Worm (Caenorhabditis elegans): ENCODE results near the gene F47D12.3.

- TF ChIP-seq mab-5 (tag; optimal IDR thresholded peaks at IDR 0.05) (no peak), sem-2 (GFP tag; optimal IDR thresholded peaks at IDR 0.05) (no peak), unc-62 (GFP tag; optimal IDR thresholded peaks at IDR 0.05) (no peak), lin-13 (tag; optimal IDR thresholded peaks at IDR 0.05) (no peak), pha-4 (tag; optimal IDR thresholded peaks at IDR 0.05) (no peak), nhr-12 (tag; optimal IDR thresholded peaks at IDR 0.05) (no peak), snpc-4 (tag; optimal IDR thresholded peaks at IDR 0.05) (no peak), nhr-237 (tag; optimal IDR thresholded peaks at IDR 0.05) (no peak), ces-1 (GFP tag; optimal IDR thresholded peaks at IDR 0.05) (no peak), lsy-2 (tag; optimal IDR thresholded peaks at IDR 0.05) (no peak)
Observed at ce11 chrIII:6300297-6300696, 2.0 kb downstream of the F47D12.3 start.

Measured in whole organism, mixed stage, embryonic.